Worm (Caenorhabditis elegans) whole organism, L1 larva: ENCODE results near the gene cbp-1.

Experiments
- aha-1 ChIP-seq: fragments of 150-350 bp; optimal IDR thresholded peaks from 2 replicates; lab custom pipeline; 2014; ENCODE audit warnings: missing biosample characterization, missing genetic modification characterization
- alr-1 ChIP-seq: fragments of 200-800 bp; sonication (Bioruptor generic); optimal IDR thresholded peaks from 2 replicates; lab custom pipeline; 2018; ENCODE audit warnings: borderline replicate concordance, mild to moderate bottlenecking, missing genetic modification characterization, missing compliant biosample characterization
- aly-2 ChIP-seq: fragments of 150-350 bp; optimal IDR thresholded peaks from 2 replicates; lab custom pipeline; 2014; ENCODE audit warnings: missing biosample characterization, missing genetic modification characterization
- ama-1 ChIP-seq: fragments of 150-350 bp; optimal IDR thresholded peaks from 2 replicates; lab custom pipeline; 2014
- ceh-63 ChIP-seq: fragments of 200-800 bp; sonication (Bioruptor generic); optimal IDR thresholded peaks from 2 replicates; lab custom pipeline; 2018; ENCODE audit warnings: mild to moderate bottlenecking, missing genetic modification characterization, missing compliant biosample characterization
- dsc-1 ChIP-seq: sonication (generic microtip); optimal IDR thresholded peaks from 2 replicates; lab custom pipeline; 2016; ENCODE audit warnings: mild to moderate bottlenecking, missing genetic modification characterization, missing compliant biosample characterization
- efl-1 ChIP-seq, 4 experiments: fragments of 150-350 bp; optimal IDR thresholded peaks in 3 of 4; peaks in 1 of 4; 1 replicate in 1 of 4; 2 replicates in 3 of 4; lab custom pipeline; 2014; ENCODE audit warnings: missing biosample characterization in 2 of 4, missing genetic modification characterization in 2 of 4, missing genetic modification reagents in 2 of 4
- efl-3 ChIP-seq: fragments of 200-800 bp; sonication (Bioruptor generic); optimal IDR thresholded peaks from 2 replicates; lab custom pipeline; 2018; ENCODE audit warnings: mild to moderate bottlenecking, missing genetic modification characterization, missing compliant biosample characterization
- egl-27 ChIP-seq, 2 experiments: fragments of 150-350 bp in 1 of 2; sonication (generic microtip); optimal IDR thresholded peaks; 3 replicates each; lab custom pipeline; 2017 to 2018; ENCODE audit warnings: missing biosample characterization in 2 of 2, missing genetic modification characterization in 2 of 2, missing genetic modification reagents in 2 of 2
- elt-2 ChIP-seq: sonication (generic microtip); optimal IDR thresholded peaks from 2 replicates; lab custom pipeline; 2016; ENCODE audit warnings: missing genetic modification characterization, mild to moderate bottlenecking, inconsistent platforms, missing compliant biosample characterization, missing genetic modification reagents
- elt-3 ChIP-seq, 6 experiments: fragments of 150-350 bp in 1 of 6; sonication (generic microtip); optimal IDR thresholded peaks; 2 replicates each; lab custom pipeline; 2017 to 2018; ENCODE audit warnings: missing biosample characterization in 6 of 6, missing genetic modification characterization in 6 of 6, inconsistent platforms in 1 of 6
- ets-5 ChIP-seq: fragments of 200-800 bp; sonication (Bioruptor generic); IDR thresholded peaks from 2 replicates; pipeline ENCODE4 v1.3.6; 2022; ENCODE audit warnings: missing genetic modification characterization, missing compliant biosample characterization
- fkh-10 ChIP-seq: sonication (generic microtip); optimal IDR thresholded peaks from 2 replicates; lab custom pipeline; 2017; ENCODE audit warnings: missing biosample characterization, missing genetic modification reagents, missing genetic modification characterization
- grh-1 ChIP-seq: fragments of 200-800 bp; sonication (Bioruptor generic); IDR thresholded peaks from 2 replicates; pipeline ENCODE4 v1.3.6; 2022; ENCODE audit warnings: missing genetic modification reagents, missing genetic modification characterization, missing compliant biosample characterization
- hlh-4 ChIP-seq: sonication (generic microtip); optimal IDR thresholded peaks from 2 replicates; lab custom pipeline; 2016; ENCODE audit warnings: mild to moderate bottlenecking, missing genetic modification characterization, missing compliant biosample characterization
- hpl-2 ChIP-seq: fragments of 150-350 bp; optimal IDR thresholded peaks from 2 replicates; lab custom pipeline; 2014; ENCODE audit warnings: missing biosample characterization, missing genetic modification reagents, missing genetic modification characterization
- lin-35 ChIP-seq, 2 experiments: fragments of 150-350 bp; optimal IDR thresholded peaks; 2 replicates each; lab custom pipeline; 2014; ENCODE audit warnings: missing biosample characterization in 2 of 2, missing genetic modification characterization in 2 of 2, missing genetic modification reagents in 2 of 2
- lir-3 ChIP-seq: sonication (generic microtip); optimal IDR thresholded peaks from 2 replicates; lab custom pipeline; 2016; ENCODE audit warnings: mild to moderate bottlenecking, missing genetic modification characterization, moderate library complexity, missing compliant biosample characterization; ENCODE audit not compliant: poor library complexity
- lsy-2 ChIP-seq, 2 experiments: fragments of 150-350 bp; optimal IDR thresholded peaks; 2 replicates each; lab custom pipeline; 2014; ENCODE audit warnings: missing biosample characterization in 2 of 2, missing genetic modification characterization in 2 of 2
- mep-1 ChIP-seq: fragments of 150-350 bp; optimal IDR thresholded peaks from 2 replicates; lab custom pipeline; 2014; ENCODE audit warnings: missing biosample characterization, missing genetic modification characterization
- nhr-19 ChIP-seq: fragments of 200-800 bp; sonication (Bioruptor generic); conservative IDR thresholded peaks from 2 replicates; pipeline ENCODE4 v1.3.6; 2022; ENCODE audit warnings: missing genetic modification characterization, missing compliant biosample characterization
- nhr-20 ChIP-seq: sonication (generic microtip); optimal IDR thresholded peaks from 2 replicates; lab custom pipeline; 2016; ENCODE audit warnings: mild to moderate bottlenecking, missing genetic modification characterization, missing compliant biosample characterization
- nhr-47 ChIP-seq: sonication (generic microtip); optimal IDR thresholded peaks from 2 replicates; lab custom pipeline; 2016; ENCODE audit warnings: mild to moderate bottlenecking, missing genetic modification characterization, moderate library complexity, missing compliant biosample characterization
- nhr-71 ChIP-seq: sonication (generic microtip); optimal IDR thresholded peaks from 2 replicates; lab custom pipeline; 2016; ENCODE audit warnings: mild to moderate bottlenecking, missing genetic modification characterization, moderate library complexity, missing compliant biosample characterization
- nhr-85 ChIP-seq: sonication (generic microtip); peaks from one replicate; lab custom pipeline; 2016; ENCODE audit warnings: missing genetic modification characterization, inconsistent platforms, missing compliant biosample characterization
- nhr-90 ChIP-seq: sonication (generic microtip); optimal IDR thresholded peaks from 2 replicates; lab custom pipeline; 2016; ENCODE audit warnings: mild to moderate bottlenecking, missing genetic modification characterization, missing compliant biosample characterization; ENCODE audit not compliant: poor library complexity
- pqm-1 ChIP-seq: sonication (generic microtip); optimal IDR thresholded peaks from 3 replicates; lab custom pipeline; 2017; ENCODE audit warnings: missing biosample characterization, missing genetic modification characterization
- skn-1 ChIP-seq: fragments of 150-350 bp; optimal IDR thresholded peaks from 2 replicates; lab custom pipeline; 2014; ENCODE audit warnings: missing biosample characterization, missing genetic modification characterization
- snpc-4 ChIP-seq: fragments of 150-350 bp; optimal IDR thresholded peaks from 2 replicates; lab custom pipeline; 2014; ENCODE audit warnings: missing biosample characterization, missing genetic modification characterization
- snu-23 ChIP-seq: sonication (generic microtip); optimal IDR thresholded peaks from 2 replicates; lab custom pipeline; 2016; ENCODE audit warnings: missing genetic modification characterization, missing compliant biosample characterization
- swsn-7 ChIP-seq: sonication (generic microtip); optimal IDR thresholded peaks from 2 replicates; lab custom pipeline; 2016; ENCODE audit warnings: missing genetic modification characterization, missing compliant biosample characterization
- unc-62 ChIP-seq: fragments of 150-350 bp; optimal IDR thresholded peaks from 2 replicates; lab custom pipeline; 2014; ENCODE audit warnings: missing biosample characterization, missing genetic modification reagents, missing genetic modification characterization
- vab-15 ChIP-seq: sonication (generic microtip); optimal IDR thresholded peaks from 2 replicates; lab custom pipeline; 2017; ENCODE audit warnings: missing genotype, mild to moderate bottlenecking, missing genetic modification characterization, missing compliant biosample characterization
- ztf-4 ChIP-seq: fragments of 150-350 bp; optimal IDR thresholded peaks from 2 replicates; lab custom pipeline; 2014; ENCODE audit warnings: missing biosample characterization, missing genetic modification characterization

cbp-1 gene

DNA sequence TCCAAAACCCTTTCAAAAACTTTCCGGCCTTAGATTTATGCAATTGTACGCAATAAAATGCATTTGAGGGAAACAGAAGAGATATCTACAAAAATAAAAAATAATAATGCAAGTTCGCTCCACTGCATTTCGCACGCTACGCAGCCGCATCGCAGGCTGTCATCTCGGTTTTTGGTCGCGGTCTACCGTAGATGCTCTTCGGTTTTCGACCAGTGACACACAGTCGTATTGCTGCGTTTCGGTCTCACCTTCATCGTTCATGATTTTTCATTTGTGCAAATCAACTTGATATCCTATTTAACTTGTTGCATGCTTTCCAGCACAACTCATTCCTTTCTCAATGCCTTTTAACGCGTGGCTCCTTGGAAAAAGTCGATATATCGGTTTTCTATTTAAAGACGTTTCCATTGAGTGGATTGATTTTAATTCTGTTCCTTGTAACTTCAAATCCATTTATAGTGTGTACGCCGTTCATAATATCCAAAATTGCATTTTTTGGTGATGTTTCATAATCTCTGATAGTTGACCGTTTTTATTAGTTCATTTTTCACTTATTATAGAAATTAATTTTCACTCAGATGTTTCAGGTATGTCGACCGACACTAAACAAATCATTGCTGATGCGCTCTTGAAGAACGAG, 14.5 kb downstream of the cbp-1 start, which contains the start of gene vha-1 (continued):
- TF ChIP-seq vab-15 (tag; lab: Kevin White, UChicago) (peak; percentile 24), mep-1 (tag; lab: Kevin White, UChicago) (peak; percentile 87), efl-3 (GFP tag; lab: Kevin White, UChicago) (no peak), snpc-4 (tag; lab: Kevin White, UChicago) (peak; percentile 43), swsn-7 (tag; lab: Kevin White, UChicago) (peak; percentile 73), fkh-10 (GFP tag; lab: Kevin White, UChicago) (peak; percentile 2), elt-3 (tag; optimal IDR thresholded peaks at IDR 0.05; lab: Kevin White, UChicago) (peak in 4 of 6 experiments; percentile 11 to 92 (median 79)), dsc-1 (tag; lab: Kevin White, UChicago) (no peak), lir-3 (peak; percentile 34), ceh-63 (GFP tag; lab: Kevin White, UChicago) (no peak)

DNA sequence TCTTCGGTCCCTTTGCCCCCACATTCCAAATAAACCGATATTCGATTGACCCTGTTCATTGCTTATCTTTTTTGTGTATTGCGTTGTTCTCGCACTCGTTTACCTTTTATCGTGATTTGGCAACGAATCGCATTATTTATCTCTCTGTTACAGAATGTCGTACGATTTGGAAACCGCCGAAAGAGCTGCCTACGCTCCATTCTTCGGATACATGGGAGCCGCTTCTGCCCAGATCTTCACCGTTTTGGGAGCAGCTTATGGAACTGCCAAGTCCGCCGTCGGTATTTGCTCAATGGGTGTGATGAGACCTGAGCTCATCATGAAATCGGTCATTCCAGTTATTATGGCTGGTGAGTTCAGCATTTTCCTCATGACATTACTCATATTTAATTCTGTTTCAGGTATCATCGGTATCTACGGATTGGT, 15.7 kb downstream of the cbp-1 start, which contains the start of gene vha-2:
TSS of gene vha-2 (plus strand) at position 154 of the 426 bp plus-strand sequence.
- TF ChIP-seq nhr-71 (tag; lab: Kevin White, UChicago) (peak; percentile 32), ceh-63 (GFP tag; lab: Kevin White, UChicago) (peak; percentile 8), pqm-1 (tag; lab: Kevin White, UChicago) (no peak), grh-1 (GFP tag; lab: Robert Waterston, UW) (0 out of 2 replicates have a peak, but pooled peaks have one; percentile 10), alr-1 (tag; lab: Kevin White, UChicago) (peak; percentile 93), ets-5 (GFP tag; lab: Robert Waterston, UW) (no peak), lin-35 (GFP tag; optimal IDR thresholded peaks at IDR 0.05; lab: Kevin White, UChicago) (peak in 1 of 2 experiments; percentile 13), unc-62 (GFP tag; lab: Kevin White, UChicago) (no peak), egl-27 (tag; optimal IDR thresholded peaks at IDR 0.05; lab: Kevin White, UChicago) (no peak), nhr-85 (peak; percentile 80), mep-1 (tag; lab: Kevin White, UChicago) (no peak), aly-2 (peak; percentile 60), nhr-47 (tag; lab: Kevin White, UChicago) (no peak)

DNA sequence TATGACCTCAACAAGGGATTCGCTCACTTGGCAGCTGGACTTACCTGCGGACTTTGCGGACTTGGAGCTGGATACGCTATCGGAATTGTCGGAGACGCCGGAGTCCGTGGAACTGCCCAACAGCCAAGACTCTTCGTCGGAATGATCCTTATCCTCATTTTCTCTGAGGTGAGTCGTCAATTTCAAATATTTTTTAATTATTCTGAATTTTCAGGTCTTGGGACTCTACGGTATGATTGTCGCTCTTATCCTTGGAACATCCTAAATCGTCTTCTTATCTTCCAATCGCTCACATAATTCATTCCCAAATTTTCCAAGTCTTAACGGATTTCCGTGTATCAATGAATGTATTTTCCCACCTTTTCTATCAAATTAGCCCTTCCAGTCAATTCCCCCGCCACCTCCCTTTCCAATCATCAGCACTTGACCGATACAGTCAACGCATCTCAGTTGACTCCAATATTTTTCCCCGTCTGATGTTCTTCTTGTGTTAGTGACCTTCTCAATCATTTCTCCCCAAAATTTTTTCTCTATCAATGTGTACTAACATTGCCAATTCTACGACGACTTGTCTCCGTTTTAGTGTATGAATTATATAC, 16.3 kb downstream of the cbp-1 start, which contains the start of gene R10E11.6:
TSS of gene R10E11.6 (plus strand) at position 524 of the 599 bp plus-strand sequence.
- TF ChIP-seq vab-15 (tag; lab: Kevin White, UChicago): no peak
- no peak for TF ChIP-seq efl-1 (optimal IDR thresholded peaks at IDR 0.05; lab: Kevin White, UChicago)
- peak in 1 of 2 experiments; percentile 93 for TF ChIP-seq efl-1 (GFP tag; optimal IDR thresholded peaks at IDR 0.05 in 1 of 2; lab: Kevin White, UChicago)

DNA sequence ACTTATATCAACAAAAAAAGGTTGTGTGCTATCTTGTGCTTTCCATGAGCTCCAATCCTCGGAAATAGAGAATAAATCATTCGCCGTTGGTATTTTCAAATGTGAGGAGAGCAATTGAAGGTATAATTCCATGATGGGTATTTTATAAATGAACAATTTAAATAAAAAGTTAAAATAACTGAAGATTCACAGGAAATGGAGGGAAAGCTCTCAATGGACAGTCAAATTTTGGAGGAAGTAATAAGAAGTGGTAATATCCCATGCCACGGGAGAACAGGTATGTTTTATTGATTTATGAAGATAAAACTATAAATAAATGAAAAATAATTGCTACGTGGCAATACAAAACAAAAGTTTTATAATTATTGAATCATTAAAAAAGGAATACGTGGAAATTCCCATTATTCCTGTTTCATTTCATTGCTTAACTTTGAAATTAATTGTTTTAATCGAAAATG, 16.9 kb downstream of the cbp-1 start:
- TF ChIP-seq lsy-2 (tag; optimal IDR thresholded peaks at IDR 0.05; lab: Kevin White, UChicago): peak in 1 of 2 experiments; percentile 37
- peak; percentile 51 for TF ChIP-seq aly-2
- no peak for TF ChIP-seq skn-1 (tag; lab: Kevin White, UChicago)
- peak; percentile 19 for TF ChIP-seq elt-2 (tag; lab: Kevin White, UChicago)
- TF ChIP-seq ztf-4: peak; percentile 43
- no peak for TF ChIP-seq hpl-2 (GFP tag; lab: Kevin White, UChicago)
- TF ChIP-seq nhr-19 (GFP tag; lab: Robert Waterston, UW): peak; percentile 37
- TF ChIP-seq hlh-4: no peak
- peak; percentile 36 for TF ChIP-seq nhr-90
- TF ChIP-seq nhr-47 (tag; lab: Kevin White, UChicago): peak; percentile 33
- peak; percentile 32 for TF ChIP-seq nhr-71 (tag; lab: Kevin White, UChicago)
- peak in 1 of 2 experiments; percentile 7 for TF ChIP-seq efl-1 (optimal IDR thresholded peaks at IDR 0.05; lab: Kevin White, UChicago)
- TF ChIP-seq efl-1 (GFP tag; optimal IDR thresholded peaks at IDR 0.05 in 1 of 2; lab: Kevin White, UChicago): no peak
- peak; percentile 9 for TF ChIP-seq snu-23 (GFP tag; lab: Kevin White, UChicago)
- TF ChIP-seq elt-3 (tag; optimal IDR thresholded peaks at IDR 0.05; lab: Kevin White, UChicago): peak in 1 of 6 experiments; percentile 16
- TF ChIP-seq lin-35 (GFP tag; optimal IDR thresholded peaks at IDR 0.05; lab: Kevin White, UChicago): peak in 1 of 2 experiments; percentile 4
- TF ChIP-seq aha-1 (tag; lab: Kevin White, UChicago): no peak
- peak; percentile 6 for TF ChIP-seq nhr-20 (tag; lab: Kevin White, UChicago)
- TF ChIP-seq nhr-85: peak; percentile 23
- TF ChIP-seq ama-1 (lab: Kevin White, UChicago): peak; percentile 33
